Fruit fly (Drosophila melanogaster) whole organism, embryonic: ENCODE data around the gene egh.

Experiments
- Adf1 ChIP-seq: fragments of 200-800 bp; sonication (Bioruptor generic); IDR thresholded peaks from 2 replicates; pipeline ENCODE4 v1.3.6; 2022; ENCODE audit warnings: missing biosample characterization, missing genetic modification characterization
- Atf6 ChIP-seq: fragments of 200-800 bp; sonication (Bioruptor generic); IDR thresholded peaks from 2 replicates; pipeline ENCODE4 v1.3.6; 2022; ENCODE audit warnings: missing biosample characterization, missing genetic modification characterization
- CG1024 ChIP-seq: fragments of 200-800 bp; sonication (Bioruptor generic); IDR thresholded peaks from 2 replicates; pipeline ENCODE4 v1.3.6; 2022; ENCODE audit warnings: missing biosample characterization, missing genetic modification characterization
- CG10366 ChIP-seq: fragments of 200-800 bp; sonication (Bioruptor generic); IDR thresholded peaks from 2 replicates; pipeline ENCODE4 v1.3.6; 2022; ENCODE audit warnings: missing biosample characterization, missing genetic modification characterization
- CG10543 ChIP-seq: fragments of 200-800 bp; sonication (Bioruptor generic); optimal IDR thresholded peaks from 3 replicates; lab custom pipeline; 2017; ENCODE audit warnings: missing biosample characterization, mild to moderate bottlenecking, missing genetic modification characterization, moderate library complexity
- CG13775 ChIP-seq: fragments of 200-800 bp; sonication (Bioruptor generic); optimal IDR thresholded peaks from 3 replicates; lab custom pipeline; 2017; ENCODE audit warnings: missing biosample characterization, mild to moderate bottlenecking, missing genetic modification characterization
- CG14441 ChIP-seq: fragments of 200-800 bp; sonication (Bioruptor generic); IDR thresholded peaks from 2 replicates; pipeline ENCODE4 v1.3.6; 2022; ENCODE audit warnings: missing biosample characterization, missing genetic modification characterization
- CG14667 ChIP-seq: fragments of 200-800 bp; sonication (Bioruptor generic); IDR thresholded peaks from 2 replicates; pipeline ENCODE4 v1.3.6; 2022; ENCODE audit warnings: missing biosample characterization, missing genetic modification characterization
- CG15011 ChIP-seq: fragments of 200-800 bp; sonication (Bioruptor generic); optimal IDR thresholded peaks from 3 replicates; lab custom pipeline; 2018; ENCODE audit warnings: missing biosample characterization, mild to moderate bottlenecking, missing genetic modification characterization
- CG15479 ChIP-seq: fragments of 200-800 bp; sonication (Bioruptor generic); optimal IDR thresholded peaks from 3 replicates; lab custom pipeline; 2019; ENCODE audit warnings: missing biosample characterization, mild to moderate bottlenecking, missing genetic modification characterization, moderate library complexity
- CG16779 ChIP-seq: fragments of 200-800 bp; sonication (Bioruptor generic); IDR thresholded peaks from 2 replicates; pipeline ENCODE4 v1.3.6; 2022; ENCODE audit warnings: missing biosample characterization, missing genetic modification characterization
- CG17912 ChIP-seq: fragments of 200-800 bp; sonication (Bioruptor generic); optimal IDR thresholded peaks from 2 replicates; lab custom pipeline; 2018; ENCODE audit warnings: missing biosample characterization, mild to moderate bottlenecking, missing genetic modification characterization
- CG18619 ChIP-seq: fragments of 200-800 bp; sonication (Bioruptor generic); optimal IDR thresholded peaks from 3 replicates; lab custom pipeline; 2017; ENCODE audit warnings: missing biosample characterization, mild to moderate bottlenecking, missing genetic modification characterization
- CG42726 ChIP-seq: fragments of 200-800 bp; sonication (Bioruptor generic); IDR thresholded peaks from 2 replicates; pipeline ENCODE4 v1.3.6; 2022; ENCODE audit warnings: missing biosample characterization, missing genetic modification characterization; ENCODE audit not compliant: partially characterized antibody
- CG4854 ChIP-seq: fragments of 200-800 bp; sonication (Bioruptor generic); optimal IDR thresholded peaks from 2 replicates; lab custom pipeline; 2016; ENCODE audit warnings: missing biosample characterization, missing genetic modification characterization, inconsistent platforms
- CG6689 ChIP-seq: fragments of 200-800 bp; sonication (Bioruptor generic); IDR thresholded peaks from 2 replicates; pipeline ENCODE4 v1.3.6; 2022; ENCODE audit warnings: missing biosample characterization, missing genetic modification characterization
- CG6813 ChIP-seq: fragments of 200-800 bp; sonication (Bioruptor generic); optimal IDR thresholded peaks from 2 replicates; lab custom pipeline; 2017; ENCODE audit warnings: missing biosample characterization, missing genetic modification characterization, mild to moderate bottlenecking, moderate library complexity, missing genetic modification reagents
- CG7372 ChIP-seq: fragments of 200-800 bp; sonication (Bioruptor generic); IDR thresholded peaks from 2 replicates; pipeline ENCODE4 v1.3.6; 2022; ENCODE audit warnings: missing biosample characterization, missing genetic modification characterization
- CG8765 ChIP-seq: fragments of 200-800 bp; sonication (Bioruptor generic); IDR thresholded peaks from 2 replicates; pipeline ENCODE4 v1.3.6; 2022; ENCODE audit warnings: missing biosample characterization, missing genetic modification characterization
- CG9797 ChIP-seq: fragments of 200-800 bp; sonication (Bioruptor generic); optimal IDR thresholded peaks from 3 replicates; lab custom pipeline; 2018; ENCODE audit warnings: missing biosample characterization, mild to moderate bottlenecking, missing genetic modification characterization
- Dek ChIP-seq: fragments of 200-800 bp; sonication (Bioruptor generic); optimal IDR thresholded peaks from 3 replicates; lab custom pipeline; 2019; ENCODE audit warnings: missing biosample characterization, mild to moderate bottlenecking, missing genetic modification characterization, moderate library complexity
- GATAe ChIP-seq: fragments of 200-800 bp; sonication (Bioruptor generic); conservative IDR thresholded peaks from 2 replicates; pipeline ENCODE4 v1.3.6; 2022; ENCODE audit warnings: missing biosample characterization, missing genetic modification characterization
- Gsc ChIP-seq: fragments of 200-800 bp; sonication (Bioruptor generic); IDR thresholded peaks from 2 replicates; pipeline ENCODE4 v1.3.6; 2022; ENCODE audit warnings: missing biosample characterization, missing genetic modification characterization
- HHEX ChIP-seq: fragments of 200-800 bp; sonication (Bioruptor generic); optimal IDR thresholded peaks from 3 replicates; lab custom pipeline; 2017; ENCODE audit warnings: missing biosample characterization, mild to moderate bottlenecking, missing genetic modification characterization, missing genetic modification reagents
- Hey ChIP-seq: fragments of 200-800 bp; sonication (Bioruptor generic); optimal IDR thresholded peaks from 3 replicates; lab custom pipeline; 2018; ENCODE audit warnings: missing biosample characterization, mild to moderate bottlenecking, missing genetic modification characterization
- Med ChIP-seq: fragments of 200-800 bp; sonication (Bioruptor generic); peaks from one replicate; lab custom pipeline; 2016; ENCODE audit warnings: missing biosample characterization, missing genetic modification characterization, mild to moderate bottlenecking, inconsistent platforms, moderate library complexity
- Neu2 ChIP-seq: fragments of 200-800 bp; sonication (Bioruptor generic); optimal IDR thresholded peaks from 3 replicates; lab custom pipeline; 2016; ENCODE audit warnings: missing biosample characterization, missing genetic modification characterization, borderline replicate concordance
- PHDP ChIP-seq: fragments of 200-800 bp; sonication (Bioruptor generic); optimal IDR thresholded peaks from 3 replicates; lab custom pipeline; 2018; ENCODE audit warnings: missing biosample characterization, mild to moderate bottlenecking, missing genetic modification characterization, moderate library complexity
- Pdp1 ChIP-seq, 2 experiments: fragments of 200-800 bp; sonication (Bioruptor generic); optimal IDR thresholded peaks; 3 replicates each; lab custom pipeline; 2016; ENCODE audit warnings: missing biosample characterization in 2 of 2, missing genetic modification characterization in 2 of 2, mild to moderate bottlenecking in 1 of 2, moderate library complexity in 1 of 2
- TFAM ChIP-seq: fragments of 200-800 bp; sonication (Bioruptor generic); optimal IDR thresholded peaks from 2 replicates; lab custom pipeline; 2017; ENCODE audit warnings: missing biosample characterization, missing genetic modification characterization, inconsistent platforms
- Xbp1 ChIP-seq: fragments of 200-800 bp; sonication (Bioruptor generic); optimal IDR thresholded peaks from 3 replicates; lab custom pipeline; 2016; ENCODE audit warnings: missing biosample characterization, mild to moderate bottlenecking, missing genetic modification characterization
- ap ChIP-seq: fragments of 200-800 bp; sonication (Bioruptor generic); IDR thresholded peaks from 2 replicates; pipeline ENCODE4 v1.3.6; 2022; ENCODE audit warnings: missing biosample characterization, missing genetic modification characterization
- btn ChIP-seq: fragments of 200-800 bp; sonication (Bioruptor generic); optimal IDR thresholded peaks from 2 replicates; lab custom pipeline; 2016; ENCODE audit warnings: missing biosample characterization, missing genetic modification characterization
- cg ChIP-seq: fragments of 200-800 bp; sonication (Bioruptor generic); optimal IDR thresholded peaks from 3 replicates; lab custom pipeline; 2019; ENCODE audit warnings: missing biosample characterization, mild to moderate bottlenecking, missing genetic modification characterization, moderate library complexity
- ci ChIP-seq: fragments of 200-800 bp; sonication (Bioruptor generic); IDR thresholded peaks from 3 replicates; pipeline ENCODE4 v1.3.6; 2022; ENCODE audit warnings: missing biosample characterization, missing genetic modification characterization
- crc ChIP-seq: fragments of 200-800 bp; sonication (Bioruptor generic); optimal IDR thresholded peaks from 2 replicates; lab custom pipeline; 2016; ENCODE audit warnings: missing biosample characterization, missing genetic modification characterization
- cwo ChIP-seq: fragments of 200-800 bp; sonication (Bioruptor generic); optimal IDR thresholded peaks from 3 replicates; lab custom pipeline; 2017; ENCODE audit warnings: missing biosample characterization, missing genetic modification characterization, mild to moderate bottlenecking, moderate library complexity, missing genetic modification reagents
- en ChIP-seq: fragments of 200-800 bp; sonication (Bioruptor generic); optimal IDR thresholded peaks from 2 replicates; lab custom pipeline; 2016; ENCODE audit warnings: missing biosample characterization, missing genetic modification characterization
- esg ChIP-seq: fragments of 200-800 bp; sonication (Bioruptor generic); conservative IDR thresholded peaks from 2 replicates; pipeline ENCODE4 v1.3.6; 2022; ENCODE audit warnings: missing biosample characterization, missing genetic modification characterization
- fd96Cb ChIP-seq: fragments of 200-800 bp; sonication (Bioruptor generic); optimal IDR thresholded peaks from 2 replicates; lab custom pipeline; 2018; ENCODE audit warnings: missing biosample characterization, mild to moderate bottlenecking, missing genetic modification characterization, moderate library complexity
- grn ChIP-seq: fragments of 200-800 bp; sonication (Bioruptor generic); optimal IDR thresholded peaks from 3 replicates; lab custom pipeline; 2017; ENCODE audit warnings: missing biosample characterization, missing genetic modification characterization
- ham ChIP-seq: fragments of 200-800 bp; sonication (Bioruptor generic); IDR thresholded peaks from 2 replicates; pipeline ENCODE4 v1.3.6; 2022; ENCODE audit warnings: missing biosample characterization, missing genetic modification characterization
- knrl ChIP-seq: fragments of 200-800 bp; sonication (Bioruptor generic); IDR thresholded peaks from 3 replicates; pipeline ENCODE4 v1.3.6; 2022; ENCODE audit warnings: missing biosample characterization, missing genetic modification characterization; ENCODE audit not compliant: partially characterized antibody
- lov ChIP-seq, 2 experiments: fragments of 200-800 bp in 1 of 2; fragments of >200 bp in 1 of 2; sonication (Bioruptor generic) in 1 of 2; IDR thresholded peaks in 1 of 2; optimal IDR thresholded peaks in 1 of 2; 2 replicates in 1 of 2; 3 replicates in 1 of 2; pipeline versions ENCODE4 v1.3.6 to Lab custom; 2017 to 2022; ENCODE audit warnings: missing biosample characterization in 1 of 2, missing genetic modification characterization in 1 of 2
- mirr ChIP-seq: fragments of 200-800 bp; sonication (Bioruptor generic); optimal IDR thresholded peaks from 3 replicates; lab custom pipeline; 2018; ENCODE audit warnings: missing biosample characterization, mild to moderate bottlenecking, missing genetic modification characterization
- org-1 ChIP-seq: fragments of 200-800 bp; sonication (Bioruptor generic); optimal IDR thresholded peaks from 2 replicates; lab custom pipeline; 2017; ENCODE audit warnings: missing biosample characterization, missing genetic modification characterization
- pzg ChIP-seq: fragments of 200-800 bp; sonication (Bioruptor generic); optimal IDR thresholded peaks from 3 replicates; lab custom pipeline; 2018; ENCODE audit warnings: missing biosample characterization, mild to moderate bottlenecking, missing genetic modification characterization, moderate library complexity
- sc ChIP-seq, 3 experiments: fragments of >200 bp in 2 of 3; fragments of 200-800 bp in 1 of 3; sonication (Bioruptor generic) in 1 of 3; optimal IDR thresholded peaks; 2 replicates in 2 of 3; 3 replicates in 1 of 3; lab custom pipeline; 2017; ENCODE audit warnings: mild to moderate bottlenecking in 1 of 3, missing biosample characterization in 1 of 3, missing genetic modification characterization in 1 of 3, missing genetic modification reagents in 1 of 3
- sug ChIP-seq: fragments of 200-800 bp; optimal IDR thresholded peaks from 2 replicates; lab custom pipeline; 2019; ENCODE audit warnings: missing biosample characterization, mild to moderate bottlenecking, missing genetic modification characterization, moderate library complexity
- ttk ChIP-seq: fragments of 200-800 bp; sonication (Bioruptor generic); IDR thresholded peaks from 2 replicates; pipeline ENCODE4 v2.1.2; 2022; ENCODE audit warnings: missing biosample characterization, missing genetic modification characterization

The egh gene

DNA sequence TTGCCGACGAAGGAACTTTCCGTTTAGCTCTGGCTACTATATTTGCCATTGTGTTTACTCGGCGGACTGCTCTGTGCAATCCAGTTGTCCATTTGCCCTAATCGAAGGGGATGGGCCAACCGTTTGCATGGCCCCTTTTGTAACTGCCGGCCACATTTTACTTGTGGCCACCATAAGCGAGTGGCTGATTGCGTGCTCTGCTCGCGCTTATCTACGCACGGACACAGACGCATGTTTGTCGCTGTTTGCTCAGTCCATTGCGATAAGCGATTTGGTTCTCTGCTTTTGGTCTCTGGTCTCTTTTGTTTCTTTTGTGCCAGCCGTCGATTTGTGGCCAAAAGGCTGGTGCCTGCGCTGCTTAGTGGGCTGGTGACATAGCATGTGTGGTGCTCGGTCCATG lies 2.3 kb downstream of the egh start:
- TF ChIP-seq Neu2 (GFP tag; lab: Kevin White, UChicago) (no peak), esg (GFP tag; lab: Robert Waterston, UW) (no peak), lov (optimal IDR thresholded peaks at IDR 0.05; lab: Kevin White, UChicago) (no peak), lov (GFP tag; IDR thresholded peaks at IDR 0.05; lab: Robert Waterston, UW) (no peak), grn (GFP tag; lab: Kevin White, UChicago) (peak; percentile 54), PHDP (tag; lab: Kevin White, UChicago) (no peak), Gsc (GFP tag; lab: Robert Waterston, UW) (no peak), CG13775 (GFP tag; lab: Kevin White, UChicago) (no peak), Dek (no peak), ci (GFP tag; lab: Robert Waterston, UW) (0 out of 3 replicates have a peak, but pooled peaks have one; percentile 24), CG6689 (GFP tag; lab: Robert Waterston, UW) (no peak), pzg (GFP tag; lab: Kevin White, UChicago) (no peak), cwo (GFP tag; lab: Kevin White, UChicago) (peak; percentile 39), CG6813 (GFP tag; lab: Kevin White, UChicago) (no peak), sc (optimal IDR thresholded peaks at IDR 0.05; lab: Kevin White, UChicago) (no peak), sc (GFP tag; optimal IDR thresholded peaks at IDR 0.05; lab: Kevin White, UChicago) (no peak), btn (no peak), TFAM (no peak), Med (peak; percentile 79), knrl (GFP tag; lab: Robert Waterston, UW) (no peak), fd96Cb (no peak), CG17912 (GFP tag; lab: Kevin White, UChicago) (no peak), Xbp1 (GFP tag; lab: Kevin White, UChicago) (no peak), CG1024 (GFP tag; lab: Robert Waterston, UW) (no peak), Adf1 (GFP tag; lab: Robert Waterston, UW) (peak; percentile 52; the same call in 1 of the 2 replicates), Pdp1 (GFP tag; optimal IDR thresholded peaks at IDR 0.05; lab: Kevin White, UChicago) (peak in 1 of 2 experiments; percentile 40), CG42726 (GFP tag; lab: Robert Waterston, UW) (no peak), CG4854 (GFP tag; lab: Kevin White, UChicago) (no peak), CG15011 (GFP tag; lab: Kevin White, UChicago) (no peak), mirr (GFP tag; lab: Kevin White, UChicago) (peak; percentile 39), Hey (tag; lab: Kevin White, UChicago) (peak; percentile 85), crc (no peak), sug (tag; lab: Kevin White, UChicago) (peak; percentile 78), CG15479 (GFP tag; lab: Kevin White, UChicago) (peak; percentile 74), HHEX (GFP tag; lab: Kevin White, UChicago) (no peak), CG10543 (peak; percentile 57), en (GFP tag; lab: Kevin White, UChicago) (no peak), CG14667 (GFP tag; lab: Robert Waterston, UW) (no peak), CG14441 (GFP tag; lab: Robert Waterston, UW) (no peak), ap (GFP tag; lab: Robert Waterston, UW) (no peak), CG18619 (GFP tag; lab: Kevin White, UChicago) (no peak), CG16779 (GFP tag; lab: Robert Waterston, UW) (no peak), ttk (GFP tag; lab: Robert Waterston, UW) (no peak), CG7372 (no peak), Atf6 (0 out of 2 replicates have a peak, but pooled peaks have one; percentile 8), CG9797 (GFP tag; lab: Kevin White, UChicago) (no peak), org-1 (GFP tag; lab: Kevin White, UChicago) (no peak), ham (no peak), CG8765 (GFP tag; lab: Robert Waterston, UW) (no peak), cg (GFP tag; lab: Kevin White, UChicago) (peak; percentile 4), CG10366 (no peak), GATAe (GFP tag; lab: Robert Waterston, UW) (peak; percentile 50; the same call in 1 of the 2 replicates)
